Fruit fly (Drosophila melanogaster) whole organism, adult: ENCODE results near the gene Dbp21E2.

Source experiments
- CG11617 ChIP-seq: fragments of 200-800 bp; sonication (Bioruptor generic); optimal IDR thresholded peaks from 2 replicates; lab custom pipeline; 2017; ENCODE audit warnings: mild to moderate bottlenecking, missing biosample characterization, missing genetic modification reagents, missing genetic modification characterization
- CG12768 ChIP-seq: fragments of 200-800 bp; sonication (Bioruptor generic); optimal IDR thresholded peaks from 2 replicates; lab custom pipeline; 2017; ENCODE audit warnings: missing biosample characterization, missing genetic modification characterization, mild to moderate bottlenecking, moderate library complexity, missing genetic modification reagents
- CG14711 ChIP-seq: fragments of 200-800 bp; sonication (Bioruptor generic); optimal IDR thresholded peaks from 2 replicates; lab custom pipeline; 2018; ENCODE audit warnings: missing biosample characterization, mild to moderate bottlenecking, missing genetic modification characterization, moderate library complexity
- CG1620 ChIP-seq: fragments of 200-800 bp; sonication (Bioruptor generic); optimal IDR thresholded peaks from 2 replicates; lab custom pipeline; 2016; ENCODE audit warnings: missing biosample characterization, missing genetic modification characterization
- CG33017 ChIP-seq: fragments of 200-800 bp; sonication (Bioruptor generic); optimal IDR thresholded peaks from 2 replicates; lab custom pipeline; 2018; ENCODE audit warnings: missing biosample characterization, mild to moderate bottlenecking, missing genetic modification characterization, moderate library complexity
- CG7045 ChIP-seq: fragments of 200-800 bp; sonication (Bioruptor generic); optimal IDR thresholded peaks from 2 replicates; lab custom pipeline; 2017; ENCODE audit warnings: missing biosample characterization, mild to moderate bottlenecking, missing genetic modification characterization
- CG7101 ChIP-seq: fragments of 200-800 bp; sonication (Bioruptor generic); optimal IDR thresholded peaks from 2 replicates; lab custom pipeline; 2018; ENCODE audit warnings: missing biosample characterization, mild to moderate bottlenecking, missing genetic modification characterization, moderate library complexity
- Clk ChIP-seq: fragments of 200-800 bp; sonication (Bioruptor generic); optimal IDR thresholded peaks from 2 replicates; lab custom pipeline; 2017; ENCODE audit warnings: missing biosample characterization, missing genetic modification characterization
- Hr96 ChIP-seq: fragments of 200-800 bp; sonication (Bioruptor generic); optimal IDR thresholded peaks from 2 replicates; lab custom pipeline; 2016; ENCODE audit warnings: missing biosample characterization, missing genetic modification characterization
- bab1 ChIP-seq: fragments of 200-800 bp; sonication (Bioruptor generic); optimal IDR thresholded peaks from 3 replicates; lab custom pipeline; 2019; ENCODE audit warnings: missing biosample characterization, mild to moderate bottlenecking, missing genetic modification characterization, moderate library complexity
- cic ChIP-seq: fragments of 200-800 bp; sonication (Bioruptor generic); optimal IDR thresholded peaks from 2 replicates; lab custom pipeline; 2017; ENCODE audit warnings: missing biosample characterization, mild to moderate bottlenecking, missing genetic modification characterization, moderate library complexity
- pad ChIP-seq: fragments of 200-800 bp; sonication (Bioruptor generic); optimal IDR thresholded peaks from 3 replicates; lab custom pipeline; 2017; ENCODE audit warnings: missing biosample characterization, missing genetic modification characterization, mild to moderate bottlenecking, moderate library complexity, missing genetic modification reagents
- toe ChIP-seq: fragments of 200-800 bp; sonication (Bioruptor generic); optimal IDR thresholded peaks from 2 replicates; lab custom pipeline; 2016; ENCODE audit warnings: missing biosample characterization, missing genetic modification characterization

The Dbp21E2 gene

DNA sequence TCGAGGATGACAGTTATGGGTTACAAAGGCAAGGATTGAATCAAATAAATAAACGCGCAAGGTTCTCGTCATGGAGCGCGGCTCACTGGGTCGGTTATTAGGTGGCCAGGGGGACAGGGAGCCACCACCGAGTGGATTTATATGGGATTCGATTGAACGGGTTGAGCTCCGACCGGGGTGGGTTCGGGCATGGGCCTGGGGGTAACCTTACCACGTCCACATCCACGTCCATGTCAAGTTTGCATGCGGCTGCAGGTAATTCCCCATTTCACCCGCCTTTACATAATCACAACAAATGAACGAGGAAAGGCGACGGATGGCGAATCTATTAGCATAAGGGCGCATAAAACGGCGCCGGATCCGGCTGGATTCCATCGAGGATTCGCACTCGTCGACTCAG is 48.5 kb downstream of the Dbp21E2 start, which contains the start of gene CG13950:
Gene CG13950, plus strand, starts transcription at position 301 of the 400 bp plus-strand sequence.
- TF ChIP-seq bab1 (GFP tag; lab: Kevin White, UChicago) (no peak), CG11617 (GFP tag; lab: Kevin White, UChicago) (no peak), CG7045 (GFP tag; lab: Kevin White, UChicago) (no peak), toe (GFP tag; lab: Kevin White, UChicago) (no peak), cic (no peak), Clk (GFP tag; lab: Kevin White, UChicago) (no peak), pad (no peak), Hr96 (GFP tag; lab: Kevin White, UChicago) (no peak), CG14711 (tag; lab: Kevin White, UChicago) (no peak), CG33017 (tag; lab: Kevin White, UChicago) (no peak), CG1620 (no peak), CG12768 (GFP tag; lab: Kevin White, UChicago) (no peak), CG7101 (tag; lab: Kevin White, UChicago) (no peak)
